Worm (Caenorhabditis elegans) whole organism, late embryonic: ENCODE data around the gene ceh-37.

Experiments
- C38D4.7 ChIP-seq: fragments of 200-800 bp; sonication (Bioruptor generic); optimal IDR thresholded peaks from 2 replicates; lab custom pipeline; 2018; ENCODE audit warnings: mild to moderate bottlenecking, missing genetic modification characterization, moderate library complexity, missing compliant biosample characterization
- K02D7.2 ChIP-seq: sonication (generic microtip); optimal IDR thresholded peaks from 2 replicates; lab custom pipeline; 2017; ENCODE audit warnings: mild to moderate bottlenecking, missing genetic modification characterization, missing compliant biosample characterization
- Y22D7AL.16 ChIP-seq: sonication (generic microtip); optimal IDR thresholded peaks from 2 replicates; lab custom pipeline; 2016; ENCODE audit warnings: missing genetic modification characterization, missing compliant biosample characterization
- ahr-1 ChIP-seq: sonication (generic microtip); optimal IDR thresholded peaks from 2 replicates; lab custom pipeline; 2016; ENCODE audit warnings: missing genetic modification characterization, missing compliant biosample characterization
- ceh-14 ChIP-seq: sonication (generic microtip); optimal IDR thresholded peaks from 2 replicates; lab custom pipeline; 2016; ENCODE audit warnings: missing genotype, missing genetic modification characterization, missing compliant biosample characterization
- ceh-2 ChIP-seq: sonication (generic microtip); optimal IDR thresholded peaks from 2 replicates; lab custom pipeline; 2016; ENCODE audit warnings: missing genotype, missing genetic modification characterization, missing compliant biosample characterization
- ceh-24 ChIP-seq: sonication (generic microtip); optimal IDR thresholded peaks from 2 replicates; lab custom pipeline; 2016; ENCODE audit warnings: mild to moderate bottlenecking, missing genetic modification characterization, missing compliant biosample characterization
- ceh-30 ChIP-seq: fragments of 150-350 bp; optimal IDR thresholded peaks from 2 replicates; lab custom pipeline; 2014; ENCODE audit warnings: missing biosample characterization, missing genetic modification characterization
- ceh-31 ChIP-seq: sonication (generic microtip); optimal IDR thresholded peaks from 2 replicates; lab custom pipeline; 2016; ENCODE audit warnings: missing genetic modification characterization, missing compliant biosample characterization
- ceh-34 ChIP-seq: sonication (generic microtip); optimal IDR thresholded peaks from 2 replicates; lab custom pipeline; 2016; ENCODE audit warnings: mild to moderate bottlenecking, missing genetic modification characterization, missing compliant biosample characterization
- ceh-48 ChIP-seq: sonication (generic microtip); optimal IDR thresholded peaks from 2 replicates; lab custom pipeline; 2016; ENCODE audit warnings: missing genetic modification characterization, inconsistent platforms, missing compliant biosample characterization
- che-1 ChIP-seq: sonication (generic microtip); optimal IDR thresholded peaks from 2 replicates; lab custom pipeline; 2016; ENCODE audit warnings: mild to moderate bottlenecking, missing genetic modification characterization, missing compliant biosample characterization
- ets-4 ChIP-seq: sonication (generic microtip); optimal IDR thresholded peaks from 2 replicates; lab custom pipeline; 2016; ENCODE audit warnings: missing genetic modification characterization, missing compliant biosample characterization
- fax-1 ChIP-seq: sonication (generic microtip); optimal IDR thresholded peaks from 2 replicates; lab custom pipeline; 2016; ENCODE audit warnings: missing genotype, missing genetic modification characterization, missing compliant biosample characterization
- gmeb-2 ChIP-seq: sonication (generic microtip); optimal IDR thresholded peaks from 2 replicates; lab custom pipeline; 2016; ENCODE audit warnings: missing genetic modification characterization, inconsistent platforms, missing compliant biosample characterization
- hlh-13 ChIP-seq: fragments of 200-800 bp; sonication (Bioruptor generic); optimal IDR thresholded peaks from 2 replicates; lab custom pipeline; 2018; ENCODE audit warnings: mild to moderate bottlenecking, missing genetic modification characterization, missing compliant biosample characterization
- hlh-15 ChIP-seq: sonication (generic microtip); optimal IDR thresholded peaks from 2 replicates; lab custom pipeline; 2016; ENCODE audit warnings: missing genetic modification characterization, missing compliant biosample characterization
- hlh-8 ChIP-seq: sonication (generic microtip); optimal IDR thresholded peaks from 2 replicates; lab custom pipeline; 2016; ENCODE audit warnings: missing genotype, missing genetic modification characterization, missing compliant biosample characterization
- lin-11 ChIP-seq: fragments of 200-800 bp; sonication (Bioruptor generic); optimal IDR thresholded peaks from 2 replicates; lab custom pipeline; 2018; ENCODE audit warnings: mild to moderate bottlenecking, missing genetic modification characterization, missing compliant biosample characterization
- madf-2 ChIP-seq: sonication (generic microtip); optimal IDR thresholded peaks from 2 replicates; lab custom pipeline; 2017; ENCODE audit warnings: missing genetic modification characterization, missing compliant biosample characterization
- npax-4 ChIP-seq: sonication (generic microtip); optimal IDR thresholded peaks from 2 replicates; lab custom pipeline; 2016; ENCODE audit warnings: missing genetic modification characterization, missing compliant biosample characterization
- pag-3 ChIP-seq: sonication (generic microtip); optimal IDR thresholded peaks from 2 replicates; lab custom pipeline; 2016; ENCODE audit warnings: missing compliant biosample characterization, missing genetic modification characterization, borderline replicate concordance
- pat-9 ChIP-seq: fragments of 200-800 bp; sonication (Bioruptor generic); optimal IDR thresholded peaks from 2 replicates; lab custom pipeline; 2018; ENCODE audit warnings: mild to moderate bottlenecking, missing genetic modification characterization, moderate library complexity, missing compliant biosample characterization
- pax-1 ChIP-seq: fragments of 150-350 bp; optimal IDR thresholded peaks from 2 replicates; lab custom pipeline; 2014; ENCODE audit warnings: missing biosample characterization, missing genetic modification characterization
- pha-2 ChIP-seq: sonication (generic microtip); optimal IDR thresholded peaks from 2 replicates; lab custom pipeline; 2017; ENCODE audit warnings: mild to moderate bottlenecking, missing genetic modification characterization, missing compliant biosample characterization
- pha-4 ChIP-seq: fragments of 150-350 bp; optimal IDR thresholded peaks from 2 replicates; lab custom pipeline; 2018; ENCODE audit warnings: missing biosample characterization, missing genetic modification reagents, missing genetic modification characterization
- pqm-1 ChIP-seq: sonication (generic microtip); optimal IDR thresholded peaks from 2 replicates; lab custom pipeline; 2016; ENCODE audit warnings: missing genetic modification characterization, missing compliant biosample characterization
- pros-1 ChIP-seq: fragments of 150-350 bp; optimal IDR thresholded peaks from 2 replicates; lab custom pipeline; 2014; ENCODE audit warnings: missing biosample characterization, missing genetic modification reagents, missing genetic modification characterization
- ref-2 ChIP-seq: sonication (generic microtip); optimal IDR thresholded peaks from 2 replicates; lab custom pipeline; 2016; ENCODE audit warnings: missing genetic modification characterization, missing compliant biosample characterization
- rnt-1 ChIP-seq: sonication (generic microtip); optimal IDR thresholded peaks from 2 replicates; lab custom pipeline; 2016; ENCODE audit warnings: missing genetic modification characterization, missing compliant biosample characterization
- sdc-2 ChIP-seq: sonication (generic microtip); optimal IDR thresholded peaks from 2 replicates; lab custom pipeline; 2016; ENCODE audit warnings: missing genotype, missing genetic modification characterization, missing compliant biosample characterization
- sox-2 ChIP-seq: fragments of 200-800 bp; sonication (Bioruptor generic); IDR thresholded peaks from 2 replicates; pipeline ENCODE4 v1.3.6; 2022; ENCODE audit warnings: missing genetic modification reagents, missing genetic modification characterization, missing compliant biosample characterization
- tbx-2 ChIP-seq: sonication (generic microtip); optimal IDR thresholded peaks from 2 replicates; lab custom pipeline; 2016; ENCODE audit warnings: missing genetic modification characterization, missing compliant biosample characterization
- ttx-3 ChIP-seq: sonication (generic microtip); optimal IDR thresholded peaks from 2 replicates; lab custom pipeline; 2016; ENCODE audit warnings: missing genetic modification reagents, missing genetic modification characterization, missing compliant biosample characterization
- unc-3 ChIP-seq, 2 experiments: fragments of 200-800 bp in 1 of 2; sonication (Bioruptor generic) in 1 of 2; sonication (generic microtip) in 1 of 2; conservative IDR thresholded peaks in 1 of 2; optimal IDR thresholded peaks in 1 of 2; 2 replicates each; pipeline versions ENCODE4 v1.3.6 to Lab custom; 2016 to 2022; ENCODE audit warnings: missing compliant biosample characterization in 2 of 2, missing genetic modification characterization in 2 of 2, missing genetic modification reagents in 1 of 2
- unc-42 ChIP-seq: sonication (generic microtip); optimal IDR thresholded peaks from 2 replicates; lab custom pipeline; 2016; ENCODE audit warnings: missing genotype, missing genetic modification characterization, missing compliant biosample characterization
- unc-55 ChIP-seq: sonication (generic microtip); optimal IDR thresholded peaks from 2 replicates; lab custom pipeline; 2017; ENCODE audit warnings: missing biosample characterization, missing genetic modification reagents, missing genetic modification characterization
- unc-86 ChIP-seq: sonication (generic microtip); optimal IDR thresholded peaks from 2 replicates; lab custom pipeline; 2016; ENCODE audit warnings: missing genetic modification characterization, missing compliant biosample characterization
- ztf-16 ChIP-seq: sonication (generic microtip); optimal IDR thresholded peaks from 2 replicates; lab custom pipeline; 2017; ENCODE audit warnings: missing genetic modification characterization, missing compliant biosample characterization

The ceh-37 gene

ce11 chrX:14238291-14238758, 30.5 kb upstream of the ceh-37 start, which contains the start of gene K04C1.2 (continued):
- TF ChIP-seq hlh-8 (tag; lab: Kevin White, UChicago), result no peak

ce11 chrX:14236121-14236824, 28.5 kb upstream of the ceh-37 start:
- TF ChIP-seq pat-9 (no peak), tbx-2 (tag; lab: Kevin White, UChicago) (no peak)
- TF ChIP-seq, all 69 proteins: peak for 0

DNA sequence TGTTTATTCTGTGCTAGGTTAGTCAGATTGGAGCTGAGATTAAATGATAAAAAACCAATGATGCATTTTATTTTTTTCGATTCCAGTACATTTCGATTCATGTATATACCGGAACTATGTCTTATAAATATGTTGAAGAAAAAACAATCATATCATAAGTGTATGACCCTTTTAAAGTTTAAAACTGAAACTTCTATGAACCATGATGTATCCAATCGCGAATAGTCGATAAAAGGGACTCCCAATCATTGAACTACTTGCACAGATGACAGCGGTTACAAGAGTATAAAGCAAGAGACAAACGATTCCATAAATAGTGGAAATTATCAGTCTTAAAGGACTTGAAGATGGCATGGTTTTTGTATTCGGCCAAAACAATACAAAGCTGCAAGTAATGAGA, 27.1 kb upstream of the ceh-37 start, which contains the start of gene srg-37:
Gene srg-37 (minus strand): TSS at position 101 of the 400 bp plus-strand sequence.
- TF ChIP-seq ceh-24 (tag; lab: Kevin White, UChicago) (no peak), pax-1 (tag; lab: Kevin White, UChicago) (no peak), pha-4 (tag; lab: Kevin White, UChicago) (no peak), tbx-2 (tag; lab: Kevin White, UChicago) (no peak), madf-2 (no peak), ahr-1 (tag; lab: Kevin White, UChicago) (no peak), ceh-34 (no peak), sdc-2 (tag; lab: Kevin White, UChicago) (no peak), rnt-1 (tag; lab: Kevin White, UChicago) (no peak), pat-9 (no peak), ets-4 (no peak), unc-55 (no peak), ttx-3 (no peak), hlh-13 (GFP tag; lab: Kevin White, UChicago) (no peak), unc-3 (GFP tag; conservative IDR thresholded peaks at IDR 0.05; lab: Robert Waterston, UW) (no peak), unc-3 (tag; optimal IDR thresholded peaks at IDR 0.05; lab: Kevin White, UChicago) (no peak), ceh-48 (tag; lab: Kevin White, UChicago) (no peak)

ce11 chrX:14234366-14234765, 26.6 kb upstream of the ceh-37 start, which contains the start of gene srg-36:
TSS of gene srg-36 (minus strand) at chrX:14234466.
- TF ChIP-seq ref-2 (tag; lab: Kevin White, UChicago), result no peak
- TF ChIP-seq unc-42 (tag; lab: Kevin White, UChicago), result no peak
- no peak for TF ChIP-seq pha-4 (tag; lab: Kevin White, UChicago)
- no peak for TF ChIP-seq npax-4 (tag; lab: Kevin White, UChicago)
- no peak for TF ChIP-seq ceh-31 (tag; lab: Kevin White, UChicago)
- no peak for TF ChIP-seq pros-1 (tag; lab: Kevin White, UChicago)
- no peak for TF ChIP-seq ceh-30 (tag; lab: Kevin White, UChicago)
- no peak for TF ChIP-seq ceh-24 (tag; lab: Kevin White, UChicago)
- no peak for TF ChIP-seq pag-3 (tag; lab: Kevin White, UChicago)
- TF ChIP-seq sox-2 (GFP tag; lab: Robert Waterston, UW), result no peak
- no peak for TF ChIP-seq pha-2 (tag; lab: Kevin White, UChicago)
- no peak for TF ChIP-seq ceh-34
- no peak for TF ChIP-seq ceh-48 (tag; lab: Kevin White, UChicago)
- no peak for TF ChIP-seq ahr-1 (tag; lab: Kevin White, UChicago)
- no peak for TF ChIP-seq ceh-14
- no peak for TF ChIP-seq unc-86 (tag; lab: Kevin White, UChicago)
- TF ChIP-seq K02D7.2 (tag; lab: Kevin White, UChicago), result no peak

DNA sequence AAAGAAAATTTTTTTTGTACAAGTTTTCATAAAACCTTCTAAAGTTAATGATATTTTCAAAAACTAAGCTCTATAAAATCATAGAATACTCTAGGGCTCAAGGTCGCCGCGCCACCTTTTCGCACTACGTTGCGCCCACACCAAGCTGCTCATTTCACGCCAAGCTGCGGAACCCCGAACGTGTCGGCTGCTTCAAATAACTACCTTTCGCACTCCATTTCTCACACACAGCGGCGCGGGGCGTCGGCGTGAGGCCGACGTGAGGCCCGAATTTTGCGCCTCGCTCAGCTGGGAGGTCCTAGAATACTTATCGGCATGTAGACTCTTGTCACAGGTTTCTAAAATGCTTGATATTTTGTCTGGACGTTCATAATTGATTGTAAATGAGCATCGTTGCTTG, 24.2 kb upstream of the ceh-37 start:
- TF ChIP-seq ceh-30 (tag; lab: Kevin White, UChicago) (no peak), ceh-2 (tag; lab: Kevin White, UChicago) (no peak), che-1 (tag; lab: Kevin White, UChicago) (no peak), gmeb-2 (no peak), unc-86 (tag; lab: Kevin White, UChicago) (no peak), hlh-15 (no peak), Y22D7AL.16 (tag; lab: Kevin White, UChicago) (no peak), pag-3 (tag; lab: Kevin White, UChicago) (no peak), ceh-14 (no peak), C38D4.7 (GFP tag; lab: Kevin White, UChicago) (no peak), pqm-1 (tag; lab: Kevin White, UChicago) (no peak), fax-1 (tag; lab: Kevin White, UChicago) (no peak), lin-11 (tag; lab: Kevin White, UChicago) (no peak), ztf-16 (tag; lab: Kevin White, UChicago) (no peak)
